Fruit fly (Drosophila melanogaster): ENCODE data around the gene CG18530.

CG18530 gene

DNA sequence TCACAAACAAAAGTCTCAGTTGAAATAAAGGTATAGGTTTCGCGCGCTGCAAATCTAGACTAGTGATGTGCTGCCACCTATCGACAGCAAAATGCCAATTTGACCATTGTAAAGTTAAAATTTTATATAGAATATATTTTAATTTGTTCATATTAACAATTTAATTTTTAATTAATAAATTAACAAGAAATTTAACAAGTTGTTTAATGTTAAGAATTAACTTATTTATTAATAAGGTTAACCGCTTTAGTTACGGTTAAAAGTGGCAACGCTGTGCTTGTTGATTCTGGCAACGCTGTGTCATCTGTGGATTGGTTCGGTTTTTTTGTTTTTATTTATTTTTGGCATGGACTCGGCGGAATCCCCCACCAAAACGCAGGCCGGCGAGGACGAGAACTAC is 2.8 kb upstream of the CG18530 start, which contains the start of gene Not10 (continued):
- TF ChIP-seq grau (tag; optimal IDR thresholded peaks at IDR 0.05), result no peak
- no peak for TF ChIP-seq nau (GFP tag; optimal IDR thresholded peaks at IDR 0.05)
- peak; percentile 22 for TF ChIP-seq Lhr (GFP tag; optimal IDR thresholded peaks at IDR 0.05)
- TF ChIP-seq CG7271 (tag; optimal IDR thresholded peaks at IDR 0.05), result peak; percentile 47
- 0 out of 2 replicates have a peak, but pooled peaks have one; percentile 43 for TF ChIP-seq sob (GFP tag; IDR thresholded peaks at IDR 0.05)
- TF ChIP-seq Dip2 (GFP tag; IDR thresholded peaks at IDR 0.05), result no peak
- TF ChIP-seq NfI (GFP tag; optimal IDR thresholded peaks at IDR 0.05), result peak; percentile 48
- peak; percentile 17 for TF ChIP-seq CG12942 (GFP tag; optimal IDR thresholded peaks at IDR 0.05)
- peak; percentile 35 for TF ChIP-seq nerfin-1 (tag; optimal IDR thresholded peaks at IDR 0.05)
- TF ChIP-seq her (GFP tag; optimal IDR thresholded peaks at IDR 0.05), result no peak
- TF ChIP-seq kay (GFP tag; optimal IDR thresholded peaks at IDR 0.05), result peak; percentile 14
- TF ChIP-seq fd102C (GFP tag; optimal IDR thresholded peaks at IDR 0.05), result no peak
- TF ChIP-seq ci (GFP tag; IDR thresholded peaks at IDR 0.05), result no peak
- no peak for TF ChIP-seq peb (GFP tag; IDR thresholded peaks at IDR 0.05)
- no peak for TF ChIP-seq CHES-1-like (GFP tag; optimal IDR thresholded peaks at IDR 0.05)
- no peak for TF ChIP-seq CG18262 (tag; optimal IDR thresholded peaks at IDR 0.05)
- no peak for TF ChIP-seq crc (GFP tag; optimal IDR thresholded peaks at IDR 0.05)
- no peak for TF ChIP-seq ap (GFP tag; IDR thresholded peaks at IDR 0.05)
- TF ChIP-seq ranshi (GFP tag; IDR thresholded peaks at IDR 0.05), result no peak
- no peak for TF ChIP-seq CG8089 (GFP tag; optimal IDR thresholded peaks at IDR 0.05)
- TF ChIP-seq gce (GFP tag; IDR thresholded peaks at IDR 0.05), result no peak
- no peak for TF ChIP-seq HLH54F (GFP tag; optimal IDR thresholded peaks at IDR 0.05)
- no peak for TF ChIP-seq sr (GFP tag; IDR thresholded peaks at IDR 0.05)
- TF ChIP-seq jigr1 (GFP tag; IDR thresholded peaks at IDR 0.05), result no peak
- TF ChIP-seq CG13296 (GFP tag; optimal IDR thresholded peaks at IDR 0.05), result no peak
- TF ChIP-seq CG4424 (GFP tag; optimal IDR thresholded peaks at IDR 0.05), result peak; percentile 31
- TF ChIP-seq vnd (GFP tag; IDR thresholded peaks at IDR 0.05; ENCODE audit: partially characterized antibody), result peak; percentile 63; the same call in 2 of the 3 replicates
- TF ChIP-seq CG8765 (GFP tag; IDR thresholded peaks at IDR 0.05), result no peak
- no peak for TF ChIP-seq psq (GFP tag; optimal IDR thresholded peaks at IDR 0.05)
- no peak for TF ChIP-seq pros (GFP tag; optimal IDR thresholded peaks at IDR 0.05)
- TF ChIP-seq CG2712 (tag; optimal IDR thresholded peaks at IDR 0.05), result peak; percentile 62
- TF ChIP-seq CG8359 (GFP tag; optimal IDR thresholded peaks at IDR 0.05; ENCODE audit: borderline replicate concordance), result no peak
- TF ChIP-seq HmgD (GFP tag; optimal IDR thresholded peaks at IDR 0.05), result no peak
- no peak for TF ChIP-seq CG2875 (GFP tag; optimal IDR thresholded peaks at IDR 0.05)
- TF ChIP-seq NFAT (GFP tag; IDR thresholded peaks at IDR 0.05), result no peak
- TF ChIP-seq Optix (GFP tag; IDR thresholded peaks at IDR 0.05), result no peak
- no peak for TF ChIP-seq odd (GFP tag; optimal IDR thresholded peaks at IDR 0.05)
- TF ChIP-seq chm (GFP tag; IDR thresholded peaks at IDR 0.05), result no peak
- TF ChIP-seq CG12744 (GFP tag; optimal IDR thresholded peaks at IDR 0.05), result no peak
- TF ChIP-seq ttk (GFP tag; IDR thresholded peaks at IDR 0.05), result no peak
- TF ChIP-seq exex (tag; optimal IDR thresholded peaks at IDR 0.05), result no peak
- TF ChIP-seq ERR (GFP tag; optimal IDR thresholded peaks at IDR 0.05), result no peak
- TF ChIP-seq CG6272 (GFP tag; IDR thresholded peaks at IDR 0.05), result peak; percentile 48; the same call in 1 of the 2 replicates
- TF ChIP-seq tgo (GFP tag; IDR thresholded peaks at IDR 0.05), result no peak
- 0 out of 2 replicates have a peak, but pooled peaks have one; percentile 20 for TF ChIP-seq Adf1 (GFP tag; IDR thresholded peaks at IDR 0.05)
- TF ChIP-seq sna (GFP tag; IDR thresholded peaks at IDR 0.05; ENCODE audit: partially characterized antibody), result peak; percentile 76; the same call in 1 of the 2 replicates
- no peak for TF ChIP-seq Ets65A (GFP tag)
- no peak for TF ChIP-seq CG15073 (GFP tag; optimal IDR thresholded peaks at IDR 0.05)
- TF ChIP-seq seq (GFP tag; IDR thresholded peaks at IDR 0.05), result no peak
- TF ChIP-seq tin (GFP tag; optimal IDR thresholded peaks at IDR 0.05), result no peak
- TF ChIP-seq Mad (GFP tag; optimal IDR thresholded peaks at IDR 0.05), result no peak
- TF ChIP-seq h (optimal IDR thresholded peaks at IDR 0.05), result no peak
- peak; percentile 78 for TF ChIP-seq Scr (GFP tag; IDR thresholded peaks at IDR 0.05; ENCODE audit: partially characterized antibody)

All from whole organism, embryonic.